Fruit fly (Drosophila melanogaster) whole organism, embryonic: Measurements from ENCODE around the gene CG1572.

Source experiments
- Abd-B ChIP-seq: fragments of 200-800 bp; sonication (Bioruptor generic); optimal IDR thresholded peaks from 2 replicates; lab custom pipeline; 2018; ENCODE audit warnings: missing biosample characterization, mild to moderate bottlenecking, missing genetic modification characterization, moderate library complexity
- Adf1 ChIP-seq: fragments of 200-800 bp; sonication (Bioruptor generic); IDR thresholded peaks from 2 replicates; pipeline ENCODE4 v1.3.6; 2022; ENCODE audit warnings: missing biosample characterization, missing genetic modification characterization
- Atf3 ChIP-seq: fragments of 200-800 bp; sonication (Bioruptor generic); optimal IDR thresholded peaks from 3 replicates; lab custom pipeline; 2016; ENCODE audit warnings: missing biosample characterization, missing genetic modification characterization
- Awh ChIP-seq: fragments of 200-800 bp; sonication (Bioruptor generic); IDR thresholded peaks from 2 replicates; pipeline ENCODE4, ENCODE4 v1.3.6; 2022; ENCODE audit warnings: missing biosample characterization, missing genetic modification characterization
- CG10209 ChIP-seq: fragments of 200-800 bp; sonication (Bioruptor generic); optimal IDR thresholded peaks from 3 replicates; lab custom pipeline; 2017; ENCODE audit warnings: missing biosample characterization, mild to moderate bottlenecking, missing genetic modification characterization, missing genetic modification reagents
- CG10274 ChIP-seq: fragments of 200-800 bp; sonication (Bioruptor generic); optimal IDR thresholded peaks from 3 replicates; lab custom pipeline; 2017; ENCODE audit warnings: missing biosample characterization, mild to moderate bottlenecking, missing genetic modification characterization
- CG11504 ChIP-seq: fragments of 200-800 bp; sonication (Bioruptor generic); optimal IDR thresholded peaks from 3 replicates; lab custom pipeline; 2019; ENCODE audit warnings: missing biosample characterization, mild to moderate bottlenecking, missing genetic modification characterization, moderate library complexity
- CG12659 ChIP-seq: fragments of 200-800 bp; sonication (Bioruptor generic); optimal IDR thresholded peaks from 3 replicates; lab custom pipeline; 2017; ENCODE audit warnings: mild to moderate bottlenecking, missing biosample characterization, missing genetic modification reagents, missing genetic modification characterization
- CG16779 ChIP-seq: fragments of 200-800 bp; sonication (Bioruptor generic); IDR thresholded peaks from 2 replicates; pipeline ENCODE4 v1.3.6; 2022; ENCODE audit warnings: missing biosample characterization, missing genetic modification characterization
- CG17361 ChIP-seq: fragments of 200-800 bp; sonication (Bioruptor generic); IDR thresholded peaks from 3 replicates; pipeline ENCODE4 v1.3.6; 2022; ENCODE audit warnings: missing biosample characterization, missing genetic modification characterization
- CG17385 ChIP-seq: fragments of 200-800 bp; sonication (Bioruptor generic); optimal IDR thresholded peaks from 3 replicates; lab custom pipeline; 2018; ENCODE audit warnings: missing biosample characterization, mild to moderate bottlenecking, missing genetic modification characterization
- CG31441 ChIP-seq: fragments of 200-800 bp; sonication (Bioruptor generic); IDR thresholded peaks from 2 replicates; pipeline ENCODE4 v1.3.6; 2022; ENCODE audit warnings: missing biosample characterization, missing genetic modification characterization
- CG32772 ChIP-seq: fragments of 200-800 bp; sonication (Bioruptor generic); IDR thresholded peaks from 2 replicates; pipeline ENCODE4 v1.3.6; 2022; ENCODE audit warnings: missing biosample characterization, missing genetic modification characterization
- CG34376 ChIP-seq: fragments of 200-800 bp; sonication (Bioruptor generic); optimal IDR thresholded peaks from 2 replicates; lab custom pipeline; 2018; ENCODE audit warnings: missing biosample characterization, mild to moderate bottlenecking, missing genetic modification characterization
- CG6813 ChIP-seq: fragments of 200-800 bp; sonication (Bioruptor generic); optimal IDR thresholded peaks from 2 replicates; lab custom pipeline; 2017; ENCODE audit warnings: missing biosample characterization, missing genetic modification characterization, mild to moderate bottlenecking, moderate library complexity, missing genetic modification reagents
- CG7786 ChIP-seq: fragments of 200-800 bp; sonication (Bioruptor generic); optimal IDR thresholded peaks from 2 replicates; lab custom pipeline; 2016; ENCODE audit warnings: missing biosample characterization, missing genetic modification characterization
- CG7987 ChIP-seq: fragments of 200-800 bp; sonication (Bioruptor generic); optimal IDR thresholded peaks from 2 replicates; lab custom pipeline; 2018; ENCODE audit warnings: missing biosample characterization, mild to moderate bottlenecking, missing genetic modification characterization, moderate library complexity
- CG8765 ChIP-seq: fragments of 200-800 bp; sonication (Bioruptor generic); IDR thresholded peaks from 2 replicates; pipeline ENCODE4 v1.3.6; 2022; ENCODE audit warnings: missing biosample characterization, missing genetic modification characterization
- CG9215 ChIP-seq: fragments of 200-800 bp; sonication (Bioruptor generic); IDR thresholded peaks from 2 replicates; pipeline ENCODE4 v1.3.6; 2022; ENCODE audit warnings: missing biosample characterization, missing genetic modification characterization
- CG9727 ChIP-seq: fragments of 200-800 bp; sonication (Bioruptor generic); optimal IDR thresholded peaks from 3 replicates; lab custom pipeline; 2017; ENCODE audit warnings: missing biosample characterization, mild to moderate bottlenecking, missing genetic modification characterization
- Elba2 ChIP-seq: fragments of 200-800 bp; sonication (Bioruptor generic); optimal IDR thresholded peaks from 3 replicates; lab custom pipeline; 2016; ENCODE audit warnings: missing biosample characterization, missing genetic modification characterization
- GATAe ChIP-seq: fragments of 200-800 bp; sonication (Bioruptor generic); conservative IDR thresholded peaks from 2 replicates; pipeline ENCODE4 v1.3.6; 2022; ENCODE audit warnings: missing biosample characterization, missing genetic modification characterization
- HLH3B ChIP-seq: fragments of 200-800 bp; sonication (Bioruptor generic); IDR thresholded peaks from 2 replicates; pipeline ENCODE4 v1.3.6; 2022; ENCODE audit warnings: missing biosample characterization, missing genetic modification characterization
- Lpt ChIP-seq: fragments of >200 bp; optimal IDR thresholded peaks from 2 replicates; lab custom pipeline; 2018; ENCODE audit warnings: missing biosample characterization, missing genetic modification characterization
- NC2α ChIP-seq: fragments of 200-800 bp; sonication (Bioruptor generic); optimal IDR thresholded peaks from 2 replicates; lab custom pipeline; 2016; ENCODE audit warnings: missing biosample characterization, missing genetic modification characterization
- Oli ChIP-seq: fragments of 200-800 bp; sonication (Bioruptor generic); optimal IDR thresholded peaks from 2 replicates; lab custom pipeline; 2018; ENCODE audit warnings: missing biosample characterization, mild to moderate bottlenecking, missing genetic modification characterization, moderate library complexity
- Sox102F ChIP-seq: fragments of 200-800 bp; sonication (Bioruptor generic); optimal IDR thresholded peaks from 2 replicates; lab custom pipeline; 2018; ENCODE audit warnings: missing biosample characterization, mild to moderate bottlenecking, missing genetic modification characterization, moderate library complexity
- Sry-β ChIP-seq: fragments of 200-800 bp; sonication (Bioruptor generic); optimal IDR thresholded peaks from 2 replicates; lab custom pipeline; 2018; ENCODE audit warnings: missing biosample characterization, mild to moderate bottlenecking, missing genetic modification characterization, moderate library complexity
- ara ChIP-seq: fragments of 200-800 bp; sonication (Bioruptor generic); IDR thresholded peaks from 2 replicates; pipeline ENCODE4 v1.3.6; 2022; ENCODE audit warnings: missing biosample characterization, missing genetic modification characterization
- bab2 ChIP-seq: fragments of 200-800 bp; sonication (Bioruptor generic); optimal IDR thresholded peaks from 2 replicates; lab custom pipeline; 2016; ENCODE audit warnings: missing biosample characterization, missing genetic modification characterization
- br ChIP-seq: fragments of >200 bp; optimal IDR thresholded peaks from 2 replicates; lab custom pipeline; 2017
- cas ChIP-seq: fragments of 200-800 bp; sonication (Bioruptor generic); IDR thresholded peaks from 2 replicates; pipeline ENCODE4 v1.3.6; 2022; ENCODE audit warnings: missing biosample characterization, missing genetic modification characterization
- dpn ChIP-seq, 2 experiments: fragments of 200-800 bp; sonication (Bioruptor generic); optimal IDR thresholded peaks; 3 replicates each; lab custom pipeline; 2016; ENCODE audit warnings: missing biosample characterization in 2 of 2, missing genetic modification characterization in 2 of 2
- emc ChIP-seq: fragments of 200-800 bp; sonication (Bioruptor generic); optimal IDR thresholded peaks from 2 replicates; lab custom pipeline; 2016; ENCODE audit warnings: missing biosample characterization, missing genetic modification characterization
- fd64A ChIP-seq: fragments of 200-800 bp; sonication (Bioruptor generic); optimal IDR thresholded peaks from 3 replicates; lab custom pipeline; 2018; ENCODE audit warnings: missing biosample characterization, mild to moderate bottlenecking, missing genetic modification characterization
- gsb-n ChIP-seq: fragments of 200-800 bp; sonication (Bioruptor generic); optimal IDR thresholded peaks from 3 replicates; lab custom pipeline; 2018; ENCODE audit warnings: missing biosample characterization, mild to moderate bottlenecking, missing genetic modification characterization
- ham ChIP-seq: fragments of 200-800 bp; sonication (Bioruptor generic); IDR thresholded peaks from 2 replicates; pipeline ENCODE4 v1.3.6; 2022; ENCODE audit warnings: missing biosample characterization, missing genetic modification characterization
- hth ChIP-seq: fragments of >200 bp; optimal IDR thresholded peaks from 2 replicates; lab custom pipeline; 2017; ENCODE audit warnings: inconsistent platforms
- ind ChIP-seq: fragments of 200-800 bp; sonication (Bioruptor generic); optimal IDR thresholded peaks from 3 replicates; lab custom pipeline; 2016; ENCODE audit warnings: missing biosample characterization, missing genetic modification characterization
- lab ChIP-seq: fragments of 200-800 bp; sonication (Bioruptor generic); optimal IDR thresholded peaks from 3 replicates; lab custom pipeline; 2017; ENCODE audit warnings: missing biosample characterization, missing genetic modification characterization, mild to moderate bottlenecking, moderate library complexity, missing genetic modification reagents
- lov ChIP-seq, 2 experiments: fragments of 200-800 bp in 1 of 2; fragments of >200 bp in 1 of 2; sonication (Bioruptor generic) in 1 of 2; IDR thresholded peaks in 1 of 2; optimal IDR thresholded peaks in 1 of 2; 2 replicates in 1 of 2; 3 replicates in 1 of 2; pipeline versions ENCODE4 v1.3.6 to Lab custom; 2017 to 2022; ENCODE audit warnings: missing biosample characterization in 1 of 2, missing genetic modification characterization in 1 of 2
- oc ChIP-seq: fragments of 200-800 bp; sonication (Bioruptor generic); optimal IDR thresholded peaks from 2 replicates; lab custom pipeline; 2018; ENCODE audit warnings: missing biosample characterization, mild to moderate bottlenecking, missing genetic modification characterization, moderate library complexity
- odd ChIP-seq: fragments of 200-800 bp; sonication (Bioruptor generic); optimal IDR thresholded peaks from 2 replicates; lab custom pipeline; 2017; ENCODE audit warnings: missing biosample characterization, mild to moderate bottlenecking, missing genetic modification characterization
- pb ChIP-seq: fragments of 200-800 bp; sonication (Bioruptor generic); optimal IDR thresholded peaks from 3 replicates; lab custom pipeline; 2016; ENCODE audit warnings: missing biosample characterization, missing genetic modification characterization
- pita ChIP-seq: fragments of 200-800 bp; sonication (Bioruptor generic); optimal IDR thresholded peaks from 2 replicates; lab custom pipeline; 2017; ENCODE audit warnings: missing biosample characterization, mild to moderate bottlenecking, missing genetic modification characterization
- pnt ChIP-seq: fragments of 200-800 bp; sonication (Bioruptor generic); optimal IDR thresholded peaks from 3 replicates; lab custom pipeline; 2016; ENCODE audit warnings: missing biosample characterization, missing genetic modification characterization
- ranshi ChIP-seq: fragments of 200-800 bp; sonication (Bioruptor generic); IDR thresholded peaks from 2 replicates; pipeline ENCODE4 v1.3.6; 2022; ENCODE audit warnings: missing biosample characterization, missing genetic modification characterization
- scrt ChIP-seq: fragments of 200-800 bp; sonication (Bioruptor generic); optimal IDR thresholded peaks from 2 replicates; lab custom pipeline; 2018; ENCODE audit warnings: missing biosample characterization, mild to moderate bottlenecking, missing genetic modification characterization, moderate library complexity
- seq ChIP-seq: fragments of 200-800 bp; sonication (Bioruptor generic); IDR thresholded peaks from 2 replicates; pipeline ENCODE4 v1.3.6; 2022; ENCODE audit warnings: missing biosample characterization, missing genetic modification characterization
- sima ChIP-seq: fragments of 200-800 bp; sonication (Bioruptor generic); optimal IDR thresholded peaks from 2 replicates; lab custom pipeline; 2016; ENCODE audit warnings: missing biosample characterization, missing genetic modification characterization
- tna ChIP-seq: fragments of 200-800 bp; sonication (Bioruptor generic); IDR thresholded peaks from 2 replicates; pipeline ENCODE4 v1.3.6; 2022; ENCODE audit warnings: missing biosample characterization, missing genetic modification characterization; ENCODE audit not compliant: partially characterized antibody

CG1572 gene

DNA sequence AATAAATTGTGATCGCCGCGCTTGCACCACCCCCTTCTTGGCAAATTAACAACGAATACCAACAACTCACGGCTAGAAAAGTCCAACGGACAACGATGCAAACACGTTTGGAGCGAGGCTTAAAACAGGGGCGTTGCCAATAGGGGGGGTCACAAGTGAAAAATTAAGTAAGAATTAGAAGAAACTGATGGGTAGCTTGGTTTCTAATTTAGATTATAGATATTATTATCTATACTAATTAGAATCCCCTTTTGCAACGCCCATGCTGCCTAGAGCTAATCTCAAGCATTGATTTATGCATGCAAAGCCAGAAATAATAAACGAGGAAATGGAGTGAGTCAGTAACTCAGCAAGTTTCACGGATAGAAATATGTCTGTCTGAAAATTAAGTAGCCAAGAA is 40.0 kb downstream of the CG1572 start (continued):
- TF ChIP-seq Elba2 (GFP tag; lab: Kevin White, UChicago) (no peak), CG17361 (GFP tag; lab: Robert Waterston, UW) (peak; percentile 54; the same call in 2 of the 3 replicates), CG31441 (peak; percentile 70), cas (peak; percentile 67), CG11504 (peak; percentile 81), CG6813 (GFP tag; lab: Kevin White, UChicago) (peak; percentile 65), CG10274 (GFP tag; lab: Kevin White, UChicago) (peak; percentile 57), tna (GFP tag; lab: Robert Waterston, UW) (no peak), sima (GFP tag; lab: Kevin White, UChicago) (no peak), CG8765 (peak; percentile 36; the same call in 1 of the 2 replicates), emc (GFP tag; lab: Kevin White, UChicago) (no peak), CG34376 (GFP tag; lab: Kevin White, UChicago) (peak; percentile 23), seq (GFP tag; lab: Robert Waterston, UW) (peak; percentile 49; the same call in 1 of the 2 replicates), pb (GFP tag; lab: Kevin White, UChicago) (no peak), CG7987 (GFP tag; lab: Kevin White, UChicago) (peak; percentile 43), Abd-B (peak; percentile 53), lab (GFP tag; lab: Kevin White, UChicago) (peak; percentile 86), CG17385 (peak; percentile 77), ind (GFP tag; lab: Kevin White, UChicago) (peak; percentile 70), Adf1 (GFP tag; lab: Robert Waterston, UW) (peak; percentile 53), GATAe (GFP tag; lab: Robert Waterston, UW) (no peak), lov (optimal IDR thresholded peaks at IDR 0.05; lab: Kevin White, UChicago) (no peak), lov (GFP tag; IDR thresholded peaks at IDR 0.05; lab: Robert Waterston, UW) (peak; percentile 75; the same call in 1 of the 3 replicates), br (lab: Kevin White, UChicago) (no peak), gsb-n (peak; percentile 32), pnt (GFP tag; lab: Kevin White, UChicago) (no peak), hth (lab: Kevin White, UChicago) (no peak), NC2α (GFP tag; lab: Kevin White, UChicago) (no peak), oc (tag; lab: Kevin White, UChicago) (peak; percentile 96), CG7786 (GFP tag; lab: Kevin White, UChicago) (peak; percentile 28), ara (GFP tag; lab: Robert Waterston, UW) (peak; percentile 80), CG9727 (GFP tag; lab: Kevin White, UChicago) (peak; percentile 48), Lpt (GFP tag; lab: Kevin White, UChicago) (no peak), Atf3 (no peak), CG32772 (GFP tag; lab: Robert Waterston, UW) (peak; percentile 76), ham (no peak), Awh (peak; percentile 75), pita (GFP tag; lab: Kevin White, UChicago) (no peak), scrt (peak; percentile 58), CG9215 (GFP tag; lab: Robert Waterston, UW) (peak; percentile 74; the same call in 1 of the 2 replicates), CG16779 (peak; percentile 79), HLH3B (peak; percentile 78), dpn (GFP tag; optimal IDR thresholded peaks at IDR 0.05; lab: Kevin White, UChicago) (peak; percentile 36 to 67), fd64A (peak; percentile 5), CG12659 (GFP tag; lab: Kevin White, UChicago) (peak; percentile 71), Sry-β (GFP tag; lab: Kevin White, UChicago) (no peak), Oli (tag; lab: Kevin White, UChicago) (peak; percentile 65), bab2 (peak; percentile 40), CG10209 (GFP tag; lab: Kevin White, UChicago) (peak; percentile 60), ranshi (GFP tag; lab: Robert Waterston, UW) (peak; percentile 76), Sox102F (peak; percentile 76), odd (peak; percentile 45)
